Fruit fly (Drosophila melanogaster) whole organism, embryonic: ENCODE results near the gene pim.

Experiments
- Atf-2 ChIP-seq: fragments of 200-800 bp; sonication (Bioruptor generic); optimal IDR thresholded peaks from 2 replicates; lab custom pipeline; 2016; ENCODE audit warnings: missing biosample characterization, missing genetic modification characterization
- BEAF-32 ChIP-seq: fragments of 200-800 bp; sonication (Bioruptor generic); optimal IDR thresholded peaks from 3 replicates; lab custom pipeline; 2017; ENCODE audit warnings: missing biosample characterization, missing genetic modification characterization, mild to moderate bottlenecking, moderate library complexity, missing genetic modification reagents
- CG12155 ChIP-seq: fragments of 200-800 bp; sonication (Bioruptor generic); optimal IDR thresholded peaks from 3 replicates; lab custom pipeline; 2016; ENCODE audit warnings: missing biosample characterization, missing genetic modification characterization
- CG12744 ChIP-seq: fragments of 200-800 bp; sonication (Bioruptor generic); optimal IDR thresholded peaks from 2 replicates; lab custom pipeline; 2016; ENCODE audit warnings: missing biosample characterization, missing genetic modification characterization
- CG13624 ChIP-seq: fragments of 200-800 bp; sonication (Bioruptor generic); optimal IDR thresholded peaks from 2 replicates; lab custom pipeline; 2016; ENCODE audit warnings: missing biosample characterization, missing genetic modification characterization
- CG14014 ChIP-seq: fragments of 200-800 bp; sonication (Bioruptor generic); IDR thresholded peaks from 2 replicates; pipeline ENCODE4 v1.3.6; 2022; ENCODE audit warnings: missing biosample characterization, missing genetic modification characterization
- CG14965 ChIP-seq: fragments of 200-800 bp; sonication (Bioruptor generic); optimal IDR thresholded peaks from 2 replicates; lab custom pipeline; 2016; ENCODE audit warnings: missing biosample characterization, missing genetic modification characterization, borderline replicate concordance
- CG15696 ChIP-seq: fragments of 200-800 bp; sonication (Bioruptor generic); optimal IDR thresholded peaks from 2 replicates; lab custom pipeline; 2019; ENCODE audit warnings: missing biosample characterization, mild to moderate bottlenecking, missing genetic modification characterization, moderate library complexity
- CG1603 ChIP-seq: fragments of 200-800 bp; sonication (Bioruptor generic); optimal IDR thresholded peaks from 2 replicates; lab custom pipeline; 2019; ENCODE audit warnings: missing biosample characterization, mild to moderate bottlenecking, missing genetic modification characterization, moderate library complexity
- CG1647 ChIP-seq: fragments of 200-800 bp; sonication (Bioruptor generic); optimal IDR thresholded peaks from 3 replicates; lab custom pipeline; 2016; ENCODE audit warnings: missing biosample characterization, missing genetic modification characterization
- CG17361 ChIP-seq: fragments of 200-800 bp; sonication (Bioruptor generic); IDR thresholded peaks from 3 replicates; pipeline ENCODE4 v1.3.6; 2022; ENCODE audit warnings: missing biosample characterization, missing genetic modification characterization
- CG18599 ChIP-seq: fragments of 200-800 bp; sonication (Bioruptor generic); optimal IDR thresholded peaks from 3 replicates; lab custom pipeline; 2017; ENCODE audit warnings: missing biosample characterization, missing genetic modification characterization, mild to moderate bottlenecking, moderate library complexity, missing genetic modification reagents
- CG2199 ChIP-seq: fragments of 200-800 bp; sonication (Bioruptor generic); IDR thresholded peaks from 3 replicates; pipeline ENCODE4 v1.3.6; 2022; ENCODE audit warnings: missing biosample characterization, missing genetic modification characterization
- CG30431 ChIP-seq: fragments of 200-800 bp; sonication (Bioruptor generic); optimal IDR thresholded peaks from 2 replicates; lab custom pipeline; 2017; ENCODE audit warnings: missing biosample characterization, missing genetic modification characterization
- CG31224 ChIP-seq: fragments of 200-800 bp; sonication (Bioruptor generic); IDR thresholded peaks from 2 replicates; pipeline ENCODE4 v1.3.6; 2022; ENCODE audit warnings: missing biosample characterization, missing genetic modification characterization
- CG42726 ChIP-seq: fragments of 200-800 bp; sonication (Bioruptor generic); IDR thresholded peaks from 2 replicates; pipeline ENCODE4 v1.3.6; 2022; ENCODE audit warnings: missing biosample characterization, missing genetic modification characterization; ENCODE audit not compliant: partially characterized antibody
- CG6175 ChIP-seq: fragments of 200-800 bp; sonication (Bioruptor generic); IDR thresholded peaks from 3 replicates; pipeline ENCODE4 v1.3.6; 2022; ENCODE audit warnings: missing biosample characterization, missing genetic modification characterization
- CG6689 ChIP-seq: fragments of 200-800 bp; sonication (Bioruptor generic); IDR thresholded peaks from 2 replicates; pipeline ENCODE4 v1.3.6; 2022; ENCODE audit warnings: missing biosample characterization, missing genetic modification characterization
- CG6854 ChIP-seq: fragments of 200-800 bp; sonication (Bioruptor generic); optimal IDR thresholded peaks from 3 replicates; lab custom pipeline; 2017; ENCODE audit warnings: missing biosample characterization, mild to moderate bottlenecking, missing genetic modification characterization
- CG7357 ChIP-seq: fragments of 200-800 bp; sonication (Bioruptor generic); IDR thresholded peaks from 3 replicates; pipeline ENCODE4 v1.3.6; 2022; ENCODE audit warnings: missing biosample characterization, missing genetic modification characterization
- Chrac-16 ChIP-seq: fragments of 200-800 bp; sonication (Bioruptor generic); optimal IDR thresholded peaks from 3 replicates; lab custom pipeline; 2016; ENCODE audit warnings: missing biosample characterization, missing genetic modification characterization
- D19B ChIP-seq: fragments of 200-800 bp; sonication (Bioruptor generic); optimal IDR thresholded peaks from 2 replicates; lab custom pipeline; 2017; ENCODE audit warnings: missing biosample characterization, mild to moderate bottlenecking, missing genetic modification characterization
- Dbx ChIP-seq: fragments of 200-800 bp; sonication (Bioruptor generic); IDR thresholded peaks from 3 replicates; pipeline ENCODE4 v1.3.6; 2022; ENCODE audit warnings: missing biosample characterization, missing genetic modification characterization
- Dp ChIP-seq: fragments of 200-800 bp; sonication (Bioruptor generic); optimal IDR thresholded peaks from 2 replicates; lab custom pipeline; 2018; ENCODE audit warnings: missing biosample characterization, mild to moderate bottlenecking, missing genetic modification characterization, moderate library complexity
- Dref ChIP-seq: fragments of 200-800 bp; sonication (Bioruptor generic); IDR thresholded peaks from 2 replicates; pipeline ENCODE4 v1.3.6; 2022; ENCODE audit warnings: missing biosample characterization, missing genetic modification characterization
- Drgx ChIP-seq: fragments of 200-800 bp; sonication (Bioruptor generic); IDR thresholded peaks from 2 replicates; pipeline ENCODE4 v1.3.6; 2022; ENCODE audit warnings: missing biosample characterization, missing genetic modification characterization
- HLH3B ChIP-seq: fragments of 200-800 bp; sonication (Bioruptor generic); IDR thresholded peaks from 2 replicates; pipeline ENCODE4 v1.3.6; 2022; ENCODE audit warnings: missing biosample characterization, missing genetic modification characterization
- Hmr ChIP-seq: fragments of 200-800 bp; sonication (Bioruptor generic); optimal IDR thresholded peaks from 3 replicates; lab custom pipeline; 2017; ENCODE audit warnings: mild to moderate bottlenecking, missing biosample characterization, missing genetic modification reagents, missing genetic modification characterization
- Kr ChIP-seq: fragments of 200-800 bp; sonication (Bioruptor generic); optimal IDR thresholded peaks from 2 replicates; lab custom pipeline; 2017; ENCODE audit warnings: missing biosample characterization, mild to moderate bottlenecking, missing genetic modification characterization
- Lpt ChIP-seq: fragments of >200 bp; optimal IDR thresholded peaks from 2 replicates; lab custom pipeline; 2018; ENCODE audit warnings: missing biosample characterization, missing genetic modification characterization
- MBD-R2 ChIP-seq: fragments of 200-800 bp; sonication (Bioruptor generic); IDR thresholded peaks from 2 replicates; pipeline ENCODE4 v1.3.6; 2022; ENCODE audit warnings: missing biosample characterization, missing genetic modification characterization
- Meics ChIP-seq: fragments of 200-800 bp; sonication (Bioruptor generic); optimal IDR thresholded peaks from 2 replicates; lab custom pipeline; 2017; ENCODE audit warnings: missing biosample characterization, mild to moderate bottlenecking, missing genetic modification characterization
- Neu2 ChIP-seq: fragments of 200-800 bp; sonication (Bioruptor generic); optimal IDR thresholded peaks from 3 replicates; lab custom pipeline; 2016; ENCODE audit warnings: missing biosample characterization, missing genetic modification characterization, borderline replicate concordance
- Poxn ChIP-seq: fragments of 200-800 bp; sonication (Bioruptor generic); IDR thresholded peaks from 2 replicates; pipeline ENCODE4 v1.3.6; 2022; ENCODE audit warnings: missing biosample characterization, missing genetic modification characterization
- Sry-β ChIP-seq: fragments of 200-800 bp; sonication (Bioruptor generic); optimal IDR thresholded peaks from 2 replicates; lab custom pipeline; 2018; ENCODE audit warnings: missing biosample characterization, mild to moderate bottlenecking, missing genetic modification characterization, moderate library complexity
- Xrp1 ChIP-seq: fragments of 200-800 bp; sonication (Bioruptor generic); IDR thresholded peaks from 2 replicates; pipeline ENCODE4 v1.3.6; 2022; ENCODE audit warnings: missing biosample characterization, missing genetic modification characterization
- ap ChIP-seq: fragments of 200-800 bp; sonication (Bioruptor generic); IDR thresholded peaks from 2 replicates; pipeline ENCODE4 v1.3.6; 2022; ENCODE audit warnings: missing biosample characterization, missing genetic modification characterization
- bsh ChIP-seq, 2 experiments: fragments of 200-800 bp; sonication (Bioruptor generic); optimal IDR thresholded peaks; 2 replicates each; lab custom pipeline; 2017 to 2018; ENCODE audit warnings: mild to moderate bottlenecking in 2 of 2, missing biosample characterization in 2 of 2, missing genetic modification characterization in 2 of 2, moderate library complexity in 1 of 2
- btn ChIP-seq: fragments of 200-800 bp; sonication (Bioruptor generic); optimal IDR thresholded peaks from 2 replicates; lab custom pipeline; 2016; ENCODE audit warnings: missing biosample characterization, missing genetic modification characterization
- dan ChIP-seq: fragments of 200-800 bp; sonication (Bioruptor generic); IDR thresholded peaks from 2 replicates; pipeline ENCODE4 v1.3.6; 2022; ENCODE audit warnings: missing biosample characterization, missing genetic modification characterization
- emc ChIP-seq: fragments of 200-800 bp; sonication (Bioruptor generic); optimal IDR thresholded peaks from 2 replicates; lab custom pipeline; 2016; ENCODE audit warnings: missing biosample characterization, missing genetic modification characterization
- ems ChIP-seq: fragments of 200-800 bp; sonication (Bioruptor generic); optimal IDR thresholded peaks from 3 replicates; lab custom pipeline; 2016; ENCODE audit warnings: missing biosample characterization, missing genetic modification characterization
- eyg ChIP-seq: fragments of 200-800 bp; sonication (Bioruptor generic); optimal IDR thresholded peaks from 3 replicates; lab custom pipeline; 2016; ENCODE audit warnings: missing biosample characterization, missing genetic modification characterization
- fd64A ChIP-seq: fragments of 200-800 bp; sonication (Bioruptor generic); optimal IDR thresholded peaks from 3 replicates; lab custom pipeline; 2018; ENCODE audit warnings: missing biosample characterization, mild to moderate bottlenecking, missing genetic modification characterization
- grn ChIP-seq: fragments of 200-800 bp; sonication (Bioruptor generic); optimal IDR thresholded peaks from 3 replicates; lab custom pipeline; 2017; ENCODE audit warnings: missing biosample characterization, missing genetic modification characterization
- gt ChIP-seq: fragments of 200-800 bp; sonication (Bioruptor generic); IDR thresholded peaks from 2 replicates; pipeline ENCODE4 v1.3.6; 2022; ENCODE audit warnings: missing biosample characterization, missing genetic modification characterization
- hth ChIP-seq: fragments of >200 bp; optimal IDR thresholded peaks from 2 replicates; lab custom pipeline; 2017; ENCODE audit warnings: inconsistent platforms
- kah ChIP-seq: fragments of 200-800 bp; sonication (Bioruptor generic); optimal IDR thresholded peaks from 2 replicates; lab custom pipeline; 2018; ENCODE audit warnings: missing biosample characterization, mild to moderate bottlenecking, missing genetic modification characterization
- maf-S ChIP-seq: fragments of 200-800 bp; sonication (Bioruptor generic); optimal IDR thresholded peaks from 2 replicates; lab custom pipeline; 2016; ENCODE audit warnings: missing biosample characterization, missing genetic modification characterization
- rib ChIP-seq: fragments of 200-800 bp; sonication (Bioruptor generic); IDR thresholded peaks from 2 replicates; pipeline ENCODE4 v1.3.6; 2022; ENCODE audit warnings: missing biosample characterization, missing genetic modification characterization
- salm ChIP-seq: fragments of 200-800 bp; sonication (Bioruptor generic); optimal IDR thresholded peaks from 2 replicates; lab custom pipeline; 2018; ENCODE audit warnings: missing biosample characterization, mild to moderate bottlenecking, missing genetic modification characterization
- toy ChIP-seq: fragments of 200-800 bp; sonication (Bioruptor generic); IDR thresholded peaks from 2 replicates; pipeline ENCODE4 v1.3.6; 2022; ENCODE audit warnings: missing biosample characterization, missing genetic modification characterization
- zen2 ChIP-seq: fragments of 200-800 bp; sonication (Bioruptor generic); IDR thresholded peaks from 3 replicates; pipeline ENCODE4 v1.3.6; 2022; ENCODE audit warnings: missing biosample characterization, missing genetic modification characterization; ENCODE audit not compliant: partially characterized antibody

pim gene

DNA sequence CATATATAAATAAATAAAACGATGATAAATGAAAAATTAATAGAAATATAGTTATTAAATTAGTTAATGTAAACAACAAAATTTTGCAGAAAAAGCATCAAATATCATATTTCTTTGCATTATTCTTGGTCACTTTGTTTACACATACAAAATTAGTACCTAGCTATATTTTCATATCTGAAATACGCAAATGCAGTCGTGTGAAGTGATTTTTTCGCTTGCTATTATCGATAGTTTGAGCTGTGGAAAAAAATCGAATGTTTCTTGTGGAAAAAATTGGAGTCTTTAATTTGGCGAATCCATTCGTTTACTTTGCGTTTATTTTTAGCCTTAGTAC lies 33.7 kb downstream of the pim start, which contains the start of gene Cnot4 (continued):
- TF ChIP-seq Dbx (GFP tag; lab: Robert Waterston, UW) (no peak), Dref (peak; percentile 71), CG42726 (GFP tag; lab: Robert Waterston, UW) (0 out of 2 replicates have a peak, but pooled peaks have one; percentile 12), maf-S (GFP tag; lab: Kevin White, UChicago) (no peak), Chrac-16 (no peak), ems (GFP tag; lab: Kevin White, UChicago) (no peak), CG7357 (no peak), CG31224 (GFP tag; lab: Robert Waterston, UW) (no peak), CG6689 (GFP tag; lab: Robert Waterston, UW) (no peak), Meics (GFP tag; lab: Kevin White, UChicago) (no peak), Poxn (no peak), CG18599 (GFP tag; lab: Kevin White, UChicago) (no peak), Dp (peak; percentile 1), CG15696 (tag; lab: Kevin White, UChicago) (no peak), CG12744 (GFP tag; lab: Kevin White, UChicago) (no peak), CG14965 (GFP tag; lab: Kevin White, UChicago) (no peak), Drgx (GFP tag; lab: Robert Waterston, UW) (no peak), Xrp1 (GFP tag; lab: Robert Waterston, UW) (no peak), Atf-2 (GFP tag; lab: Kevin White, UChicago) (no peak), grn (GFP tag; lab: Kevin White, UChicago) (no peak), bsh (GFP tag; optimal IDR thresholded peaks at IDR 0.05; lab: Kevin White, UChicago) (no peak), MBD-R2 (GFP tag; lab: Robert Waterston, UW) (no peak), Neu2 (GFP tag; lab: Kevin White, UChicago) (no peak), rib (GFP tag; lab: Robert Waterston, UW) (no peak), kah (GFP tag; lab: Kevin White, UChicago) (no peak), CG6175 (GFP tag; lab: Robert Waterston, UW) (no peak), fd64A (GFP tag; lab: Kevin White, UChicago) (no peak), dan (no peak), CG30431 (no peak), gt (GFP tag; lab: Robert Waterston, UW) (no peak), D19B (no peak), hth (lab: Kevin White, UChicago) (no peak), Sry-β (GFP tag; lab: Kevin White, UChicago) (peak; percentile 78), Hmr (no peak), CG17361 (GFP tag; lab: Robert Waterston, UW) (peak; percentile 47; the same call in 1 of the 3 replicates), emc (GFP tag; lab: Kevin White, UChicago) (no peak), CG2199 (no peak), CG1603 (tag; lab: Kevin White, UChicago) (peak; percentile 17), CG12155 (GFP tag; lab: Kevin White, UChicago) (no peak), zen2 (no peak), HLH3B (no peak), BEAF-32 (GFP tag; lab: Kevin White, UChicago) (peak; percentile 69), toy (GFP tag; lab: Robert Waterston, UW) (no peak), Lpt (GFP tag; lab: Kevin White, UChicago) (no peak), CG6854 (GFP tag; lab: Kevin White, UChicago) (no peak), salm (tag; lab: Kevin White, UChicago) (no peak), CG14014 (no peak), CG1647 (GFP tag; lab: Kevin White, UChicago) (no peak), btn (GFP tag; lab: Kevin White, UChicago) (no peak), ap (GFP tag; lab: Robert Waterston, UW) (no peak), CG13624 (GFP tag; lab: Kevin White, UChicago) (no peak), Kr (GFP tag; lab: Kevin White, UChicago) (no peak), eyg (no peak)
